Fruit fly (Drosophila melanogaster) whole organism, wandering third instar larva: Measurements from ENCODE around the gene EMC2B.

Experiments
- Hr83 ChIP-seq: fragments of 200-300 bp; sonication (Bioruptor generic); optimal IDR thresholded peaks from 2 replicates; lab custom pipeline; 2016; ENCODE audit warnings: missing biosample characterization, mild to moderate bottlenecking, missing genetic modification characterization, moderate library complexity; ENCODE audit not compliant: poor library complexity, severe bottlenecking
- dl ChIP-seq, 2 experiments: fragments of 175-275, 200-275 bp in 1 of 2; fragments of 200-275 bp in 1 of 2; sonication (Bioruptor generic); optimal IDR thresholded peaks; lab custom pipeline; 2018; ENCODE audit warnings: mild to moderate bottlenecking in 2 of 2, missing biosample characterization in 2 of 2, missing genetic modification characterization in 2 of 2, moderate library complexity in 2 of 2; ENCODE audit not compliant: partially characterized antibody in 2 of 2, insufficient read depth in 1 of 2
- pan ChIP-seq: fragments of >200 bp; optimal IDR thresholded peaks from 2 replicates; lab custom pipeline; 2017

- TF ChIP-seq Hr83 (GFP tag; lab: Kevin White, UChicago) (peak; percentile 20), pan (lab: Kevin White, UChicago) (no peak), dl (GFP tag; optimal IDR thresholded peaks at IDR 0.05; lab: Kevin White, UChicago; ENCODE audit: insufficient read depth in 1 of 2, partially characterized antibody in 2 of 2) (peak in 1 of 2 experiments; percentile 23)
Observed at dm6 chr3R:16987220-16987923, 4.3 kb downstream of the EMC2B start, which contains the start of gene CG18622.
